Fruit fly (Drosophila melanogaster) whole organism, prepupa: Measurements from ENCODE around the gene Tollo.

Source experiments
- Blimp-1 ChIP-seq: fragments of 200-800 bp; sonication (Bioruptor generic); optimal IDR thresholded peaks from 3 replicates; lab custom pipeline; 2017; ENCODE audit warnings: missing biosample characterization, missing genetic modification characterization, mild to moderate bottlenecking, moderate library complexity, missing genetic modification reagents
- CG10669 ChIP-seq: fragments of 200-800 bp; sonication (Bioruptor generic); optimal IDR thresholded peaks from 3 replicates; lab custom pipeline; 2018; ENCODE audit warnings: missing biosample characterization, mild to moderate bottlenecking, missing genetic modification characterization, moderate library complexity
- CG11762 ChIP-seq: fragments of 200-800 bp; sonication (Bioruptor generic); optimal IDR thresholded peaks from 3 replicates; lab custom pipeline; 2016; ENCODE audit warnings: missing biosample characterization, missing genetic modification characterization; ENCODE audit not compliant: insufficient read depth
- CG11902 ChIP-seq: fragments of 200-800 bp; sonication (Bioruptor generic); optimal IDR thresholded peaks from 3 replicates; lab custom pipeline; 2016; ENCODE audit warnings: missing biosample characterization, missing genetic modification characterization
- CG15336 ChIP-seq: fragments of 200-800 bp; sonication (Bioruptor generic); IDR thresholded peaks from 2 replicates; pipeline ENCODE4 v1.3.6; 2022; ENCODE audit warnings: missing biosample characterization, missing genetic modification characterization
- CG16779 ChIP-seq: fragments of 200-800 bp; sonication (Bioruptor generic); optimal IDR thresholded peaks from 3 replicates; lab custom pipeline; 2017; ENCODE audit warnings: missing biosample characterization, mild to moderate bottlenecking, missing genetic modification characterization
- CG3032 ChIP-seq: fragments of 200-800 bp; optimal IDR thresholded peaks from 2 replicates; lab custom pipeline; 2019; ENCODE audit warnings: missing biosample characterization, mild to moderate bottlenecking, missing genetic modification characterization, moderate library complexity
- CG31627 ChIP-seq: fragments of 200-800 bp; sonication (Bioruptor generic); optimal IDR thresholded peaks from 3 replicates; lab custom pipeline; 2016; ENCODE audit warnings: missing biosample characterization, missing genetic modification characterization
- CG32006 ChIP-seq: fragments of 200-800 bp; sonication (Bioruptor generic); optimal IDR thresholded peaks from 3 replicates; lab custom pipeline; 2017; ENCODE audit warnings: missing biosample characterization, mild to moderate bottlenecking, missing genetic modification characterization
- CG34406 ChIP-seq: fragments of 200-800 bp; sonication (Bioruptor generic); optimal IDR thresholded peaks from 3 replicates; lab custom pipeline; 2016; ENCODE audit warnings: missing biosample characterization, missing genetic modification characterization
- CG3919 ChIP-seq: fragments of 200-800 bp; sonication (Bioruptor generic); optimal IDR thresholded peaks from 3 replicates; lab custom pipeline; 2016; ENCODE audit warnings: missing biosample characterization, missing genetic modification characterization
- CG4318 ChIP-seq: fragments of 200-800 bp; sonication (Bioruptor generic); optimal IDR thresholded peaks from 3 replicates; lab custom pipeline; 2017; ENCODE audit warnings: missing biosample characterization, mild to moderate bottlenecking, missing genetic modification characterization
- CG6163 ChIP-seq: fragments of 200-800 bp; sonication (Bioruptor generic); IDR thresholded peaks from 3 replicates; pipeline ENCODE4 v1.3.6; 2022; ENCODE audit warnings: missing biosample characterization, missing genetic modification characterization
- CG6276 ChIP-seq: fragments of 200-800 bp; sonication (Bioruptor generic); optimal IDR thresholded peaks from 2 replicates; lab custom pipeline; 2017; ENCODE audit warnings: missing biosample characterization, mild to moderate bottlenecking, missing genetic modification characterization
- CG6808 ChIP-seq: fragments of 200-800 bp; sonication (Bioruptor generic); optimal IDR thresholded peaks from 3 replicates; lab custom pipeline; 2017; ENCODE audit warnings: missing biosample characterization, missing genetic modification characterization, mild to moderate bottlenecking, moderate library complexity, missing genetic modification reagents
- CG6854 ChIP-seq: fragments of 200-800 bp; sonication (Bioruptor generic); optimal IDR thresholded peaks from 2 replicates; lab custom pipeline; 2017; ENCODE audit warnings: missing biosample characterization, mild to moderate bottlenecking, missing genetic modification characterization
- CG7368 ChIP-seq: fragments of 200-800 bp; sonication (Bioruptor generic); optimal IDR thresholded peaks from 3 replicates; lab custom pipeline; 2016; ENCODE audit warnings: missing biosample characterization, missing genetic modification characterization
- CG8119 ChIP-seq: fragments of 200-800 bp; sonication (Bioruptor generic); IDR thresholded peaks from 3 replicates; pipeline ENCODE4 v1.3.6; 2022; ENCODE audit warnings: missing biosample characterization, missing genetic modification characterization
- CG8319 ChIP-seq: fragments of 200-800 bp; sonication (Bioruptor generic); optimal IDR thresholded peaks from 3 replicates; lab custom pipeline; 2016; ENCODE audit warnings: missing biosample characterization, missing genetic modification characterization
- CG8632 ChIP-seq: fragments of 200-800 bp; sonication (Bioruptor generic); optimal IDR thresholded peaks from 3 replicates; lab custom pipeline; 2016; ENCODE audit warnings: missing biosample characterization, missing genetic modification characterization
- CG9139 ChIP-seq: fragments of 200-800 bp; sonication (Bioruptor generic); optimal IDR thresholded peaks from 3 replicates; lab custom pipeline; 2017; ENCODE audit warnings: missing biosample characterization, mild to moderate bottlenecking, missing genetic modification characterization
- Eip75B ChIP-seq: fragments of 200-800 bp; sonication (Bioruptor generic); optimal IDR thresholded peaks from 3 replicates; lab custom pipeline; 2016; ENCODE audit warnings: missing biosample characterization, missing genetic modification characterization
- Eip78C ChIP-seq: fragments of 200-800 bp; sonication (Bioruptor generic); peaks from one replicate; lab custom pipeline; 2016; ENCODE audit warnings: missing biosample characterization, missing genetic modification characterization
- Eip93F ChIP-seq: fragments of 200-800 bp; sonication (Bioruptor generic); optimal IDR thresholded peaks from 2 replicates; lab custom pipeline; 2016; ENCODE audit warnings: missing biosample characterization, mild to moderate bottlenecking, missing genetic modification characterization
- Ets21C ChIP-seq: fragments of 200-800 bp; sonication (Bioruptor generic); optimal IDR thresholded peaks from 3 replicates; lab custom pipeline; 2016; ENCODE audit warnings: missing biosample characterization, missing genetic modification characterization
- Ets96B ChIP-seq: fragments of 200-800 bp; optimal IDR thresholded peaks from 2 replicates; lab custom pipeline; 2019; ENCODE audit warnings: missing biosample characterization, mild to moderate bottlenecking, missing genetic modification characterization, moderate library complexity
- Hr38 ChIP-seq: sonication (Bioruptor generic); optimal IDR thresholded peaks from 2 replicates; lab custom pipeline; 2016; ENCODE audit warnings: missing biosample characterization, missing genetic modification characterization
- Hr39 ChIP-seq: fragments of 200-800 bp; sonication (Bioruptor generic); optimal IDR thresholded peaks from 2 replicates; lab custom pipeline; 2016; ENCODE audit warnings: missing biosample characterization, missing genetic modification characterization
- Hr4 ChIP-seq: fragments of 200-800 bp; sonication (Bioruptor generic); optimal IDR thresholded peaks from 3 replicates; lab custom pipeline; 2016; ENCODE audit warnings: missing biosample characterization, missing genetic modification characterization
- Lpt ChIP-seq: fragments of 200-800 bp; sonication (Bioruptor generic); optimal IDR thresholded peaks from 3 replicates; lab custom pipeline; 2016; ENCODE audit warnings: missing biosample characterization, missing genetic modification characterization
- Met ChIP-seq: fragments of 200-800 bp; sonication (Bioruptor generic); optimal IDR thresholded peaks from 3 replicates; lab custom pipeline; 2016; ENCODE audit warnings: missing biosample characterization, missing genetic modification characterization
- OdsH ChIP-seq: fragments of 200-800 bp; sonication (Bioruptor generic); optimal IDR thresholded peaks from 3 replicates; lab custom pipeline; 2016; ENCODE audit warnings: missing biosample characterization, missing genetic modification characterization
- Smox ChIP-seq: fragments of 200-800 bp; sonication (Bioruptor generic); optimal IDR thresholded peaks from 3 replicates; lab custom pipeline; 2016; ENCODE audit warnings: missing biosample characterization, missing genetic modification characterization
- Sox102F ChIP-seq: fragments of 200-800 bp; sonication (Bioruptor generic); optimal IDR thresholded peaks from 2 replicates; lab custom pipeline; 2016; ENCODE audit warnings: missing biosample characterization, mild to moderate bottlenecking, missing genetic modification characterization
- Sox14 ChIP-seq: fragments of 200-800 bp; sonication (Bioruptor generic); optimal IDR thresholded peaks from 3 replicates; lab custom pipeline; 2016; ENCODE audit warnings: missing biosample characterization, missing genetic modification characterization
- Sox15 ChIP-seq: fragments of 200-800 bp; sonication (Bioruptor generic); optimal IDR thresholded peaks from 3 replicates; lab custom pipeline; 2016; ENCODE audit warnings: missing biosample characterization, missing genetic modification characterization
- achi ChIP-seq: fragments of 200-800 bp; sonication (Bioruptor generic); optimal IDR thresholded peaks from 3 replicates; lab custom pipeline; 2016; ENCODE audit warnings: missing biosample characterization, missing genetic modification characterization
- cyc ChIP-seq: fragments of 200-800 bp; sonication (Bioruptor generic); optimal IDR thresholded peaks from 3 replicates; lab custom pipeline; 2016; ENCODE audit warnings: missing biosample characterization, missing genetic modification characterization
- dac ChIP-seq: fragments of 200-800 bp; sonication (Bioruptor generic); optimal IDR thresholded peaks from 2 replicates; lab custom pipeline; 2017; ENCODE audit warnings: missing biosample characterization, mild to moderate bottlenecking, missing genetic modification characterization
- eg ChIP-seq: fragments of 200-800 bp; sonication (Bioruptor generic); IDR thresholded peaks from 3 replicates; pipeline ENCODE4 v1.3.6; 2022; ENCODE audit warnings: missing biosample characterization, missing genetic modification characterization
- esn ChIP-seq: fragments of 200-800 bp; sonication (Bioruptor generic); optimal IDR thresholded peaks from 2 replicates; lab custom pipeline; 2016; ENCODE audit warnings: missing biosample characterization, mild to moderate bottlenecking, missing genetic modification characterization, moderate library complexity
- fd59A ChIP-seq: fragments of 200-800 bp; sonication (Bioruptor generic); optimal IDR thresholded peaks from 2 replicates; lab custom pipeline; 2017; ENCODE audit warnings: missing biosample characterization, mild to moderate bottlenecking, missing genetic modification characterization, missing genetic modification reagents
- fd85E ChIP-seq: fragments of 200-800 bp; sonication (Bioruptor generic); optimal IDR thresholded peaks from 3 replicates; lab custom pipeline; 2016; ENCODE audit warnings: missing biosample characterization, missing genetic modification characterization
- fkh ChIP-seq: fragments of 200-800 bp; sonication (Bioruptor generic); optimal IDR thresholded peaks from 3 replicates; lab custom pipeline; 2017; ENCODE audit warnings: missing biosample characterization, mild to moderate bottlenecking, missing genetic modification characterization, moderate library complexity
- lz ChIP-seq: fragments of 200-800 bp; sonication (Bioruptor generic); optimal IDR thresholded peaks from 3 replicates; lab custom pipeline; 2016; ENCODE audit warnings: missing biosample characterization, missing genetic modification characterization
- net ChIP-seq: fragments of 200-800 bp; sonication (Bioruptor generic); optimal IDR thresholded peaks from 3 replicates; lab custom pipeline; 2016; ENCODE audit warnings: missing biosample characterization, missing genetic modification characterization
- pdm3 ChIP-seq: fragments of 200-800 bp; sonication (Bioruptor generic); optimal IDR thresholded peaks from 3 replicates; lab custom pipeline; 2016; ENCODE audit warnings: missing biosample characterization, missing genetic modification characterization
- spab ChIP-seq: fragments of 200-800 bp; sonication (Bioruptor generic); optimal IDR thresholded peaks from 2 replicates; lab custom pipeline; 2017; ENCODE audit warnings: missing biosample characterization, mild to moderate bottlenecking, missing genetic modification characterization, missing genetic modification reagents
- ss ChIP-seq, 2 experiments: fragments of 200-800 bp; sonication (Bioruptor generic); optimal IDR thresholded peaks; 2 replicates in 1 of 2; 3 replicates in 1 of 2; lab custom pipeline; 2017 to 2018; ENCODE audit warnings: mild to moderate bottlenecking in 2 of 2, missing biosample characterization in 2 of 2, missing genetic modification characterization in 2 of 2, moderate library complexity in 1 of 2
- svp ChIP-seq: fragments of 200-800 bp; sonication (Bioruptor generic); peaks from one replicate; lab custom pipeline; 2016; ENCODE audit warnings: missing biosample characterization, missing genetic modification characterization
- topi ChIP-seq: fragments of 200-800 bp; sonication (Bioruptor generic); optimal IDR thresholded peaks from 3 replicates; lab custom pipeline; 2016; ENCODE audit warnings: missing biosample characterization, missing genetic modification characterization
- vri ChIP-seq: fragments of 200-800 bp; sonication (Bioruptor generic); optimal IDR thresholded peaks from 3 replicates; lab custom pipeline; 2016; ENCODE audit warnings: missing biosample characterization, mild to moderate bottlenecking, missing genetic modification characterization

Tollo gene

dm6 chr3L:15258357-15258756 lies 22.9 kb downstream of the Tollo start:
- TF ChIP-seq CG34406 (GFP tag; lab: Kevin White, UChicago) (peak; percentile 65), cyc (GFP tag; lab: Kevin White, UChicago) (peak; percentile 44), OdsH (GFP tag; lab: Kevin White, UChicago) (peak; percentile 66), CG32006 (GFP tag; lab: Kevin White, UChicago) (peak; percentile 61), svp (peak; percentile 87), CG3919 (GFP tag; lab: Kevin White, UChicago) (peak; percentile 65), Sox102F (GFP tag; lab: Kevin White, UChicago) (peak; percentile 71), Eip75B (GFP tag; lab: Kevin White, UChicago) (peak; percentile 74), CG9139 (GFP tag; lab: Kevin White, UChicago) (peak; percentile 1), CG8319 (GFP tag; lab: Kevin White, UChicago) (no peak), CG6163 (GFP tag; lab: Robert Waterston, UW) (peak; percentile 61), Smox (peak; percentile 51), Sox15 (peak; percentile 32), Ets21C (GFP tag; lab: Kevin White, UChicago) (peak; percentile 27), eg (GFP tag; lab: Robert Waterston, UW) (0 out of 3 replicates have a peak, but pooled peaks have one; percentile 10), topi (GFP tag; lab: Kevin White, UChicago) (peak; percentile 60), fkh (GFP tag; lab: Kevin White, UChicago) (no peak), CG6276 (GFP tag; lab: Kevin White, UChicago) (peak; percentile 5), Eip93F (GFP tag; lab: Kevin White, UChicago) (no peak), CG4318 (GFP tag; lab: Kevin White, UChicago) (peak; percentile 22), CG16779 (no peak), CG6854 (GFP tag; lab: Kevin White, UChicago) (no peak), CG8632 (GFP tag; lab: Kevin White, UChicago) (peak; percentile 57), spab (GFP tag; lab: Kevin White, UChicago) (no peak), net (GFP tag; lab: Kevin White, UChicago) (peak; percentile 56), Lpt (peak; percentile 31), CG11902 (peak; percentile 49), pdm3 (peak; percentile 59), CG10669 (GFP tag; lab: Kevin White, UChicago) (peak; percentile 56), fd85E (GFP tag; lab: Kevin White, UChicago) (peak; percentile 9), CG8119 (GFP tag; lab: Robert Waterston, UW) (peak; percentile 49; the same call in 2 of the 3 replicates), Hr39 (GFP tag; lab: Kevin White, UChicago) (peak; percentile 38), CG6808 (GFP tag; lab: Kevin White, UChicago) (peak; percentile 50), Sox14 (GFP tag; lab: Kevin White, UChicago) (peak; percentile 37), Blimp-1 (GFP tag; lab: Kevin White, UChicago) (no peak), CG15336 (GFP tag; lab: Robert Waterston, UW) (peak; percentile 76), CG31627 (peak; percentile 44), ss (GFP tag; optimal IDR thresholded peaks at IDR 0.05; lab: Kevin White, UChicago) (peak in 1 of 2 experiments; percentile 53), fd59A (no peak), CG11762 (GFP tag; lab: Kevin White, UChicago) (peak; percentile 62), CG7368 (peak; percentile 16), esn (peak; percentile 77), lz (GFP tag; lab: Kevin White, UChicago) (peak; percentile 62), Hr38 (GFP tag; lab: Kevin White, UChicago) (no peak), Ets96B (tag; lab: Kevin White, UChicago) (peak; percentile 67), Met (GFP tag; lab: Kevin White, UChicago) (peak; percentile 65), Hr4 (GFP tag; lab: Kevin White, UChicago) (peak; percentile 61), Eip78C (GFP tag; lab: Kevin White, UChicago) (peak; percentile 92), vri (peak; percentile 46), CG3032 (tag; lab: Kevin White, UChicago) (no peak), dac (no peak), achi (peak; percentile 57)
